Worm (Caenorhabditis elegans): ENCODE data around the gene Y39B6A.5.

- TF ChIP-seq ceh-27 (GFP tag; optimal IDR thresholded peaks at IDR 0.05) (no peak), F52B5.7 (tag; optimal IDR thresholded peaks at IDR 0.05) (no peak), somi-1 (GFP tag; optimal IDR thresholded peaks at IDR 0.05) (no peak), B0261.1 (tag; optimal IDR thresholded peaks at IDR 0.05) (no peak), F57A8.1 (GFP tag; optimal IDR thresholded peaks at IDR 0.05) (no peak), rec-8 (tag; optimal IDR thresholded peaks at IDR 0.05) (no peak), F49E8.2 (tag; optimal IDR thresholded peaks at IDR 0.05; ENCODE audit: insufficient read depth) (no peak), tbp1 (GFP tag; optimal IDR thresholded peaks at IDR 0.05) (no peak), him-1 (tag; optimal IDR thresholded peaks at IDR 0.05) (no peak), gei-17 (GFP tag; optimal IDR thresholded peaks at IDR 0.05) (no peak), F37B4.10 (GFP tag; IDR thresholded peaks at IDR 0.05) (no peak), hrde-1 (tag; optimal IDR thresholded peaks at IDR 0.05; ENCODE audit: borderline replicate concordance) (no peak), pha-4 (tag; optimal IDR thresholded peaks at IDR 0.05) (no peak), dpff-1 (tag; optimal IDR thresholded peaks at IDR 0.05) (no peak)
Measured at ce11 chrV:19205450-19205849, 46.8 kb upstream of the Y39B6A.5 start.
